Worm (Caenorhabditis elegans): ENCODE data around the gene F59E12.3.

ce11 chrII:5648272-5648671 is 10.1 kb downstream of the F59E12.3 start, which contains the start of gene ddl-1:
- TF ChIP-seq fos-1 (tag; optimal IDR thresholded peaks at IDR 0.05): no peak
- no peak for TF ChIP-seq T20F7.1 (GFP tag; optimal IDR thresholded peaks at IDR 0.05)
- TF ChIP-seq hlh-30 (tag; optimal IDR thresholded peaks at IDR 0.05; ENCODE audit: insufficient read depth): no peak
- no peak for TF ChIP-seq nhr-25 (tag; optimal IDR thresholded peaks at IDR 0.05; ENCODE audit: borderline replicate concordance, insufficient read depth)
- no peak for TF ChIP-seq nhr-42 (GFP tag; IDR thresholded peaks at IDR 0.05)
